Worm (Caenorhabditis elegans) whole organism, late embryonic: Measurements from ENCODE around the gene F54A3.5.

ENCODE experiments used
- K09A11.1 ChIP-seq: sonication (generic microtip); optimal IDR thresholded peaks from 2 replicates; lab custom pipeline; 2017; ENCODE audit warnings: antibody characterized with exemption, mild to moderate bottlenecking, missing genetic modification characterization, missing compliant biosample characterization; ENCODE audit not compliant: insufficient read depth
- T23F11.4 ChIP-seq: fragments of 200-800 bp; sonication (Bioruptor generic); optimal IDR thresholded peaks from 2 replicates; lab custom pipeline; 2018; ENCODE audit warnings: mild to moderate bottlenecking, missing genetic modification characterization, missing compliant biosample characterization
- ahr-1 ChIP-seq: sonication (generic microtip); optimal IDR thresholded peaks from 2 replicates; lab custom pipeline; 2016; ENCODE audit warnings: missing genetic modification characterization, missing compliant biosample characterization
- ceh-14 ChIP-seq: sonication (generic microtip); optimal IDR thresholded peaks from 2 replicates; lab custom pipeline; 2016; ENCODE audit warnings: missing genotype, missing genetic modification characterization, missing compliant biosample characterization
- ceh-19 ChIP-seq: fragments of 200-800 bp; sonication (Bioruptor generic); optimal IDR thresholded peaks from 2 replicates; lab custom pipeline; 2018; ENCODE audit warnings: mild to moderate bottlenecking, missing genetic modification characterization, missing compliant biosample characterization
- ceh-24 ChIP-seq: sonication (generic microtip); optimal IDR thresholded peaks from 2 replicates; lab custom pipeline; 2016; ENCODE audit warnings: mild to moderate bottlenecking, missing genetic modification characterization, missing compliant biosample characterization
- ceh-30 ChIP-seq: fragments of 150-350 bp; optimal IDR thresholded peaks from 2 replicates; lab custom pipeline; 2014; ENCODE audit warnings: missing biosample characterization, missing genetic modification characterization
- ceh-45 ChIP-seq: fragments of 200-800 bp; sonication (Bioruptor generic); IDR thresholded peaks from 2 replicates; pipeline ENCODE4 v1.3.6; 2022; ENCODE audit warnings: missing genetic modification reagents, missing genetic modification characterization, missing compliant biosample characterization
- ceh-9 ChIP-seq: sonication (generic microtip); optimal IDR thresholded peaks from 2 replicates; lab custom pipeline; 2016; ENCODE audit warnings: mild to moderate bottlenecking, missing genetic modification characterization, inconsistent platforms, missing compliant biosample characterization
- che-1 ChIP-seq: sonication (generic microtip); optimal IDR thresholded peaks from 2 replicates; lab custom pipeline; 2016; ENCODE audit warnings: mild to moderate bottlenecking, missing genetic modification characterization, missing compliant biosample characterization
- dmd-4 ChIP-seq: sonication (generic microtip); optimal IDR thresholded peaks from 2 replicates; lab custom pipeline; 2016; ENCODE audit warnings: borderline replicate concordance, missing genetic modification characterization, missing compliant biosample characterization
- dve-1 ChIP-seq: sonication (generic microtip); optimal IDR thresholded peaks from 2 replicates; lab custom pipeline; 2017; ENCODE audit warnings: antibody characterized with exemption, mild to moderate bottlenecking, missing genetic modification characterization, missing compliant biosample characterization
- elt-2 ChIP-seq: sonication (generic microtip); optimal IDR thresholded peaks from 2 replicates; lab custom pipeline; 2016; ENCODE audit warnings: missing genetic modification reagents, missing genetic modification characterization, missing compliant biosample characterization
- elt-4 ChIP-seq: sonication (generic microtip); optimal IDR thresholded peaks from 2 replicates; lab custom pipeline; 2016; ENCODE audit warnings: missing genetic modification characterization, missing compliant biosample characterization
- ets-4 ChIP-seq: sonication (generic microtip); optimal IDR thresholded peaks from 2 replicates; lab custom pipeline; 2016; ENCODE audit warnings: missing genetic modification characterization, missing compliant biosample characterization
- fax-1 ChIP-seq: sonication (generic microtip); optimal IDR thresholded peaks from 2 replicates; lab custom pipeline; 2016; ENCODE audit warnings: missing genotype, missing genetic modification characterization, missing compliant biosample characterization
- fkh-10 ChIP-seq: fragments of 150-350 bp; optimal IDR thresholded peaks from 2 replicates; lab custom pipeline; 2014; ENCODE audit warnings: missing biosample characterization, missing genetic modification reagents, missing genetic modification characterization
- gmeb-2 ChIP-seq: sonication (generic microtip); optimal IDR thresholded peaks from 2 replicates; lab custom pipeline; 2016; ENCODE audit warnings: missing genetic modification characterization, inconsistent platforms, missing compliant biosample characterization
- hlh-8 ChIP-seq: sonication (generic microtip); optimal IDR thresholded peaks from 2 replicates; lab custom pipeline; 2016; ENCODE audit warnings: missing genotype, missing genetic modification characterization, missing compliant biosample characterization
- lim-6 ChIP-seq: sonication (generic microtip); optimal IDR thresholded peaks from 2 replicates; lab custom pipeline; 2016; ENCODE audit warnings: missing genetic modification characterization, missing compliant biosample characterization
- lin-11 ChIP-seq: fragments of 200-800 bp; sonication (Bioruptor generic); optimal IDR thresholded peaks from 2 replicates; lab custom pipeline; 2018; ENCODE audit warnings: mild to moderate bottlenecking, missing genetic modification characterization, missing compliant biosample characterization
- madf-2 ChIP-seq: sonication (generic microtip); optimal IDR thresholded peaks from 2 replicates; lab custom pipeline; 2017; ENCODE audit warnings: missing genetic modification characterization, missing compliant biosample characterization
- mec-3 ChIP-seq: sonication (generic microtip); optimal IDR thresholded peaks from 2 replicates; lab custom pipeline; 2016; ENCODE audit warnings: borderline replicate concordance, missing genetic modification characterization, missing compliant biosample characterization
- nhr-232 ChIP-seq: sonication (generic microtip); optimal IDR thresholded peaks from 2 replicates; lab custom pipeline; 2016; ENCODE audit warnings: missing genetic modification characterization, missing compliant biosample characterization
- npax-4 ChIP-seq: sonication (generic microtip); optimal IDR thresholded peaks from 2 replicates; lab custom pipeline; 2016; ENCODE audit warnings: missing genetic modification characterization, missing compliant biosample characterization
- odd-2 ChIP-seq: sonication (generic microtip); optimal IDR thresholded peaks from 2 replicates; lab custom pipeline; 2017; ENCODE audit warnings: antibody characterized with exemption, mild to moderate bottlenecking, missing genetic modification characterization, missing compliant biosample characterization
- pag-3 ChIP-seq: sonication (generic microtip); optimal IDR thresholded peaks from 2 replicates; lab custom pipeline; 2016; ENCODE audit warnings: missing compliant biosample characterization, missing genetic modification characterization, borderline replicate concordance
- pat-9 ChIP-seq: fragments of 200-800 bp; sonication (Bioruptor generic); optimal IDR thresholded peaks from 2 replicates; lab custom pipeline; 2018; ENCODE audit warnings: mild to moderate bottlenecking, missing genetic modification characterization, moderate library complexity, missing compliant biosample characterization
- pha-2 ChIP-seq: sonication (generic microtip); optimal IDR thresholded peaks from 2 replicates; lab custom pipeline; 2017; ENCODE audit warnings: mild to moderate bottlenecking, missing genetic modification characterization, missing compliant biosample characterization
- pqm-1 ChIP-seq: sonication (generic microtip); optimal IDR thresholded peaks from 2 replicates; lab custom pipeline; 2016; ENCODE audit warnings: missing genetic modification characterization, missing compliant biosample characterization
- pros-1 ChIP-seq: fragments of 150-350 bp; optimal IDR thresholded peaks from 2 replicates; lab custom pipeline; 2014; ENCODE audit warnings: missing biosample characterization, missing genetic modification reagents, missing genetic modification characterization
- sdc-2 ChIP-seq: sonication (generic microtip); optimal IDR thresholded peaks from 2 replicates; lab custom pipeline; 2016; ENCODE audit warnings: missing genotype, missing genetic modification characterization, missing compliant biosample characterization
- sox-2 ChIP-seq: fragments of 200-800 bp; sonication (Bioruptor generic); IDR thresholded peaks from 2 replicates; pipeline ENCODE4 v1.3.6; 2022; ENCODE audit warnings: missing genetic modification reagents, missing genetic modification characterization, missing compliant biosample characterization
- syd-9 ChIP-seq: sonication (generic microtip); optimal IDR thresholded peaks from 2 replicates; lab custom pipeline; 2016; ENCODE audit warnings: mild to moderate bottlenecking, missing genetic modification characterization, moderate library complexity, missing compliant biosample characterization
- unc-3 ChIP-seq, 2 experiments: fragments of 200-800 bp in 1 of 2; sonication (Bioruptor generic) in 1 of 2; sonication (generic microtip) in 1 of 2; conservative IDR thresholded peaks in 1 of 2; optimal IDR thresholded peaks in 1 of 2; 2 replicates each; pipeline versions ENCODE4 v1.3.6 to Lab custom; 2016 to 2022; ENCODE audit warnings: missing compliant biosample characterization in 2 of 2, missing genetic modification characterization in 2 of 2, missing genetic modification reagents in 1 of 2
- unc-42 ChIP-seq: sonication (generic microtip); optimal IDR thresholded peaks from 2 replicates; lab custom pipeline; 2016; ENCODE audit warnings: missing genotype, missing genetic modification characterization, missing compliant biosample characterization
- unc-55 ChIP-seq: sonication (generic microtip); optimal IDR thresholded peaks from 2 replicates; lab custom pipeline; 2017; ENCODE audit warnings: missing biosample characterization, missing genetic modification reagents, missing genetic modification characterization
- zip-5 ChIP-seq: sonication (generic microtip); optimal IDR thresholded peaks from 2 replicates; lab custom pipeline; 2016; ENCODE audit warnings: missing genetic modification characterization, missing compliant biosample characterization
- ztf-16 ChIP-seq: sonication (generic microtip); optimal IDR thresholded peaks from 2 replicates; lab custom pipeline; 2017; ENCODE audit warnings: missing genetic modification characterization, missing compliant biosample characterization

F54A3.5 gene

ce11 chrII:2189357-2189756 is 36.2 kb downstream of the F54A3.5 start, which contains the start of gene mtq-2:
mtq-2 (minus strand) TSS chrII:2189457.
- no peak for TF ChIP-seq unc-3 (GFP tag; conservative IDR thresholded peaks at IDR 0.05; lab: Robert Waterston, UW)
- TF ChIP-seq unc-3 (tag; optimal IDR thresholded peaks at IDR 0.05; lab: Kevin White, UChicago): no peak
- no peak for TF ChIP-seq unc-55 (GFP tag; lab: Kevin White, UChicago)
- TF ChIP-seq fkh-10 (GFP tag; lab: Kevin White, UChicago): no peak
- TF ChIP-seq ztf-16: no peak
- TF ChIP-seq elt-2 (tag; lab: Kevin White, UChicago): no peak
- no peak for TF ChIP-seq lin-11 (tag; lab: Kevin White, UChicago)
- TF ChIP-seq zip-5 (tag; lab: Kevin White, UChicago): no peak
- TF ChIP-seq ceh-45 (GFP tag; lab: Robert Waterston, UW): no peak
- TF ChIP-seq gmeb-2 (tag; lab: Kevin White, UChicago): no peak
- TF ChIP-seq unc-42 (tag; lab: Kevin White, UChicago): no peak
- no peak for TF ChIP-seq dve-1 (tag; lab: Kevin White, UChicago)
- no peak for TF ChIP-seq T23F11.4 (GFP tag; lab: Kevin White, UChicago)
- no peak for TF ChIP-seq ceh-19 (GFP tag; lab: Kevin White, UChicago)

ce11 chrII:2186730-2187129 is 38.8 kb downstream of the F54A3.5 start:
- no peak for TF ChIP-seq lim-6 (tag; lab: Kevin White, UChicago)
- no peak for TF ChIP-seq ahr-1
- no peak for TF ChIP-seq odd-2

ce11 chrII:2186329-2186728 is 39.2 kb downstream of the F54A3.5 start, which contains the start of gene gba-2:
gba-2 (minus strand) TSS chrII:2186434.
- no peak for TF ChIP-seq mec-3 (tag; lab: Kevin White, UChicago)
- TF ChIP-seq zip-5 (tag; lab: Kevin White, UChicago): no peak
- no peak for TF ChIP-seq sox-2 (GFP tag; lab: Robert Waterston, UW)
- no peak for TF ChIP-seq sdc-2 (tag; lab: Kevin White, UChicago)
- no peak for TF ChIP-seq elt-4 (tag; lab: Kevin White, UChicago)
- TF ChIP-seq nhr-232: no peak
- TF ChIP-seq ets-4 (tag; lab: Kevin White, UChicago): no peak
- TF ChIP-seq pha-2: no peak
- TF ChIP-seq hlh-8 (tag; lab: Kevin White, UChicago): no peak
- TF ChIP-seq syd-9: no peak
- TF ChIP-seq lim-6 (tag; lab: Kevin White, UChicago): no peak

DNA sequence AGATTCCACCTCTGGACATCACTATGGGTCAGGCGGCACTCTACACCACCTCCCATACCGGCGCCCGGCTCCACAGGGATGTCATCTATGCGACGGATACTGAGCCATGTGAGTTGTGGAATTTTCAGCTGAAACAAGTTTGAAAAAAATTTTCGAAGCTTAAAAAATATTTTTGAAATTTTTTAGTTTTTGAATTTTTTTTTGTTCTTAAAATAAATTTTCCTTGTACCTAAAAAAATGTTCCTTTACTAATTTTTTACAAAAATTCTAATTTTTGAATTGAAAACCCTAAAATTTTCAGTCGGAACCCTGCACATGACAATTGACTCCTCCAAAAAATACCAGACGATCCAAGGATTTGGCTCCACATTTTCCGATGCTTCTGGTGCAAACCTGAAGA is 47.8 kb downstream of the F54A3.5 start:
- TF ChIP-seq elt-4 (tag; lab: Kevin White, UChicago) (no peak), dve-1 (tag; lab: Kevin White, UChicago) (no peak)

DNA sequence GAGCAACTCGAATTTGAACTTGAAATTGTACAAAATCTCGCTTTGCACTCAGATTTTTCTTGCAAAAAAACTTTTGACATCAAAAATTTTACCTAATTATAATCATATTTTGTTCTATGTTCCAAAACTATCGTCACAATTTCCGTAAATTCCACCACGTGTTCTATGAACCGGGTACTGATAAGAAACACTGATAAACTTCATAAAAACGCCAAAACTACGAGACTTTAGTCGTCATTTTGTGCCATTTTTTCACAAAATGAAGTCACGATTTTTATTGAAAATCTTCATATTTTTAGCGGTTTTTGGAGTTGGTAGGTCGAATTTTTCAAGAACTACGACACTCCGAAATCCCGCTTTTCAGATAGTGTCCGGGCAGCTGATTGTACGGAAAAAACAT is 48.8 kb downstream of the F54A3.5 start, which contains the start of gene gba-1:
TSS of gene gba-1 (plus strand) at position 54 of the 400 bp plus-strand sequence.
- TF ChIP-seq ceh-24 (tag; lab: Kevin White, UChicago): no peak
- no peak for TF ChIP-seq che-1
- no peak for TF ChIP-seq zip-5 (tag; lab: Kevin White, UChicago)
- TF ChIP-seq madf-2: no peak
- no peak for TF ChIP-seq fax-1 (tag; lab: Kevin White, UChicago)
- peak; percentile 23 for TF ChIP-seq elt-2 (tag; lab: Kevin White, UChicago)
- TF ChIP-seq ceh-45 (GFP tag; lab: Robert Waterston, UW): no peak
- TF ChIP-seq lin-11 (tag; lab: Kevin White, UChicago): no peak
- TF ChIP-seq, all 69 proteins: peak for 1

ce11 chrII:2175367-2175766 is 50.1 kb downstream of the F54A3.5 start, which contains the start of gene C33C12.7:
C33C12.7 (minus strand) TSS chrII:2175467.
- TF ChIP-seq nhr-232 (no peak), elt-4 (tag; lab: Kevin White, UChicago) (no peak), npax-4 (tag; lab: Kevin White, UChicago) (no peak), ceh-14 (tag; lab: Kevin White, UChicago) (no peak), pag-3 (tag; lab: Kevin White, UChicago) (no peak), pqm-1 (tag; lab: Kevin White, UChicago) (no peak), ahr-1 (no peak), K09A11.1 (tag; lab: Kevin White, UChicago) (no peak), pat-9 (tag; lab: Kevin White, UChicago) (no peak), ceh-9 (tag; lab: Kevin White, UChicago) (no peak), hlh-8 (tag; lab: Kevin White, UChicago) (no peak), pros-1 (tag; lab: Kevin White, UChicago) (no peak), sox-2 (GFP tag; lab: Robert Waterston, UW) (no peak), sdc-2 (tag; lab: Kevin White, UChicago) (no peak), ceh-30 (tag; lab: Kevin White, UChicago) (no peak), dmd-4 (tag; lab: Kevin White, UChicago) (no peak)
